Worm (Caenorhabditis elegans) whole organism, L4 larva: ENCODE data around the gene F14D2.19.

Experiments used
- D1046.2 ChIP-seq: fragments of 200-800 bp; sonication (Bioruptor generic); IDR thresholded peaks from 2 replicates; pipeline ENCODE4 v1.3.6; 2022; ENCODE audit warnings: missing genetic modification characterization, missing compliant biosample characterization
- F26F4.8 ChIP-seq: fragments of 200-800 bp; sonication (Bioruptor generic); conservative IDR thresholded peaks from 2 replicates; pipeline ENCODE4 v1.3.6; 2022; ENCODE audit warnings: missing genetic modification characterization, missing compliant biosample characterization
- T20F7.1 ChIP-seq: fragments of 200-800 bp; sonication (Bioruptor generic); optimal IDR thresholded peaks from 2 replicates; lab custom pipeline; 2018; ENCODE audit warnings: mild to moderate bottlenecking, missing genetic modification characterization, missing compliant biosample characterization
- ZK546.5 ChIP-seq, 2 experiments: sonication (generic microtip); optimal IDR thresholded peaks; 2 replicates each; lab custom pipeline; 2017; ENCODE audit warnings: missing biosample characterization in 2 of 2, missing genetic modification characterization in 2 of 2
- aha-1 ChIP-seq: fragments of 150-350 bp; peaks from one replicate; lab custom pipeline; 2014; ENCODE audit warnings: missing biosample characterization, missing genetic modification characterization
- ceh-20 ChIP-seq: fragments of 200-800 bp; sonication (Bioruptor generic); IDR thresholded peaks from 2 replicates; pipeline ENCODE4 v1.3.6; 2022; ENCODE audit warnings: missing genetic modification reagents, missing genetic modification characterization, missing compliant biosample characterization
- ceh-28 ChIP-seq: fragments of 150-350 bp; optimal IDR thresholded peaks from 2 replicates; lab custom pipeline; 2014; ENCODE audit warnings: missing biosample characterization, missing genetic modification reagents, missing genetic modification characterization
- ceh-44 ChIP-seq: fragments of 200-800 bp; sonication (Bioruptor generic); IDR thresholded peaks from 2 replicates; pipeline ENCODE4 v1.3.6; 2022; ENCODE audit warnings: missing genetic modification reagents, missing genetic modification characterization, missing compliant biosample characterization
- ctbp-1 ChIP-seq: fragments of 200-800 bp; sonication (Bioruptor generic); IDR thresholded peaks from 2 replicates; pipeline ENCODE4 v1.3.6; 2022; ENCODE audit warnings: missing genetic modification reagents, missing genetic modification characterization, missing compliant biosample characterization
- daf-8 ChIP-seq: fragments of 200-800 bp; sonication (Bioruptor generic); IDR thresholded peaks from 2 replicates; pipeline ENCODE4 v1.3.6; 2022; ENCODE audit warnings: missing genetic modification characterization, missing compliant biosample characterization
- dmd-8 ChIP-seq: fragments of 200-800 bp; sonication (Bioruptor generic); IDR thresholded peaks from 2 replicates; pipeline ENCODE4 v1.3.6; 2022; ENCODE audit warnings: missing genetic modification characterization, missing compliant biosample characterization
- dmd-9 ChIP-seq: fragments of 200-800 bp; sonication (Bioruptor generic); IDR thresholded peaks from 2 replicates; pipeline ENCODE4 v1.3.6; 2022; ENCODE audit warnings: missing genetic modification reagents, missing genetic modification characterization, missing compliant biosample characterization
- fkh-10 ChIP-seq: fragments of 150-350 bp; optimal IDR thresholded peaks from 2 replicates; lab custom pipeline; 2014; ENCODE audit warnings: missing biosample characterization, missing genetic modification reagents, missing genetic modification characterization
- hif-1 ChIP-seq, 2 experiments: sonication (generic microtip); optimal IDR thresholded peaks; 2 replicates each; lab custom pipeline; 2016 to 2017; ENCODE audit warnings: missing compliant biosample characterization in 2 of 2, missing genetic modification characterization in 2 of 2, missing genetic modification reagents in 2 of 2, missing genotype in 2 of 2, mild to moderate bottlenecking in 1 of 2
- hmg-1.1 ChIP-seq: fragments of 200-800 bp; sonication (Bioruptor generic); IDR thresholded peaks from 2 replicates; pipeline ENCODE4 v1.3.6; 2022; ENCODE audit warnings: missing genetic modification reagents, missing genetic modification characterization, missing compliant biosample characterization
- lin-13 ChIP-seq: fragments of 150-350 bp; optimal IDR thresholded peaks from 2 replicates; lab custom pipeline; 2014; ENCODE audit warnings: missing biosample characterization, missing genetic modification reagents, missing genetic modification characterization
- lin-29 ChIP-seq: fragments of 200-800 bp; sonication (Bioruptor generic); IDR thresholded peaks from 2 replicates; pipeline ENCODE4 v1.3.6; 2022; ENCODE audit warnings: missing genetic modification reagents, missing genetic modification characterization, missing compliant biosample characterization
- lin-38 ChIP-seq: fragments of 200-800 bp; sonication (Bioruptor generic); IDR thresholded peaks from 2 replicates; pipeline ENCODE4 v1.3.6; 2022; ENCODE audit warnings: missing genetic modification reagents, missing genetic modification characterization, missing compliant biosample characterization
- mxl-2 ChIP-seq: fragments of 200-800 bp; sonication (Bioruptor generic); conservative IDR thresholded peaks from 2 replicates; pipeline ENCODE4 v1.3.6; 2022; ENCODE audit warnings: missing genetic modification reagents, missing genetic modification characterization, missing compliant biosample characterization
- nhr-77 ChIP-seq: fragments of 150-350 bp; optimal IDR thresholded peaks from 2 replicates; lab custom pipeline; 2014; ENCODE audit warnings: missing biosample characterization, missing genetic modification characterization
- rbr-2 ChIP-seq: sonication (generic microtip); optimal IDR thresholded peaks from 2 replicates; lab custom pipeline; 2016; ENCODE audit warnings: missing genotype, missing genetic modification characterization, missing compliant biosample characterization
- set-16 ChIP-seq: fragments of 200-800 bp; sonication (Bioruptor generic); IDR thresholded peaks from 2 replicates; pipeline ENCODE4 v1.3.6; 2022; ENCODE audit warnings: missing genetic modification reagents, missing genetic modification characterization, missing compliant biosample characterization
- unc-62 ChIP-seq, 3 experiments: fragments of 150-350 bp in 1 of 3; sonication (generic microtip); optimal IDR thresholded peaks in 2 of 3; peaks in 1 of 3; 1 replicate in 1 of 3; 2 replicates in 2 of 3; lab custom pipeline; 2014 to 2017; ENCODE audit warnings: missing biosample characterization in 3 of 3, missing genetic modification characterization in 3 of 3, missing genetic modification reagents in 3 of 3, missing genotype in 1 of 3
- zip-2 ChIP-seq: fragments of 150-350 bp; optimal IDR thresholded peaks from 2 replicates; lab custom pipeline; 2014; ENCODE audit warnings: missing biosample characterization, missing genetic modification characterization
- ztf-11 ChIP-seq: fragments of 150-350 bp; optimal IDR thresholded peaks from 2 replicates; lab custom pipeline; 2014; ENCODE audit warnings: missing biosample characterization, missing genetic modification characterization

The F14D2.19 gene

DNA sequence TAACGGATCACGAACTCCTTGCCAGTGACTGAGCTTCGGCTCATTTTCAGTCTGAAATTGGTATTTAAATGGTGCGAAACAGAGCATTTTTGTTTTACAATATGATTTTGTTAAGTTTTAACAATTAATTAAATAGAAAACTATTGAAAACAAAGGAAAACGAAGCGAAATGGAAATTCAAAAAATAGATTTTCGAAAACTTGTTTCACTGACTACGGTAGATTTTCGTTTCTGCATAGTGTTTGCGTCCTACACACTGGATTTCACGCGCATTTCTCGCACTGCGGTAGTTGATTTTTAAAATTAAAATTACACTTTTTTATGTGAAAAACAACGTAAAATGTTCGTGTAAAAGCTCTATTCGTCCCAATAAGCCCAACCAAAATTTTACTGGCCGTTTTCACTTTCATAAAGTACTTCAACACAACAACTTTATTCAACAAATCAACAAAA is 9.4 kb upstream of the F14D2.19 start, which contains the start of gene bath-30:
Gene bath-30, minus strand, starts transcription at position 51 of the 453 bp plus-strand sequence.
- 0 out of 2 replicates have a peak, but pooled peaks have one; percentile 12 for TF ChIP-seq lin-38
- no peak for TF ChIP-seq T20F7.1

DNA sequence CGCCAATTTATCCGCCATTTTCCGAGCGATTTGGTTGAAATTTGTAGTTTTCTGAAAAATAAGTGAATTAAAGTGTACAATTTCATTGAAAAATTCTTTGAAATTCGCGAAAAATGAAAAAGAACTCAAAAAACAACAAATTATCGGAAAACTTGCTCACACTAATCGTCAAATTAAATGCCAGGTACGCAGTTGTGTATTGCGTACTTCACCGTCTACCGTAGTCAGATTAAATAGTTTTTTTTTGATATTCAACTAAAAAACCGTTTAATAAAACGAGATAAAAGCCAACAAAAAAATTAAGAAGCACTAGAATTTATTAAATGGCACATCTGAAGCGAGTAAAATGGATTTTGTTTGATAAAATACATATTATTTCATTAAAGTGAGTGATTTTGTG is 8.0 kb upstream of the F14D2.19 start, which contains the start of gene bath-28:
Gene bath-28, minus strand, starts transcription at position 51 of the 400 bp plus-strand sequence.
- TF ChIP-seq mxl-2: no peak

DNA sequence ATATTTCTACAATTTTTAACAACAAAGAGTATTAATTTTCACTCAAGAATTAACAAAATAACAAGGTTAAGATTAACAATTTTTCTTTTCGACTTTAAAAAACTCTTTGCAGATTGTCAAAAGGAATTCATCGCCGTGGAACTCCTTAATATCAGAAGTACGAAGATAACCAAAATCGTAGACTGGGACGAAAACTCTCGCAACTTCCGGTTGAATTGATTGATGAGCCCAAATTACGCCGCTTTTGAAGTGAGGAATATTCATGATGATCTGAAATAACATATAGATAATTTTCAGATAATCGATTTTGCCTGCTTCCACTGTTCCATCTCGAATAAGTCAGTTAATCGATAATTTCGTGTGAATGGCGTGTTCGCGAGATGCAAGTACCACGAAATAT is 6.8 kb upstream of the F14D2.19 start, which contains the start of gene F14D2.15:
Gene F14D2.15, minus strand, starts transcription at position 101 of the 400 bp plus-strand sequence.
- TF ChIP-seq hif-1 (tag; optimal IDR thresholded peaks at IDR 0.05; lab: Kevin White, UChicago) (no peak), ceh-28 (tag; lab: Kevin White, UChicago) (peak; percentile 49)

DNA sequence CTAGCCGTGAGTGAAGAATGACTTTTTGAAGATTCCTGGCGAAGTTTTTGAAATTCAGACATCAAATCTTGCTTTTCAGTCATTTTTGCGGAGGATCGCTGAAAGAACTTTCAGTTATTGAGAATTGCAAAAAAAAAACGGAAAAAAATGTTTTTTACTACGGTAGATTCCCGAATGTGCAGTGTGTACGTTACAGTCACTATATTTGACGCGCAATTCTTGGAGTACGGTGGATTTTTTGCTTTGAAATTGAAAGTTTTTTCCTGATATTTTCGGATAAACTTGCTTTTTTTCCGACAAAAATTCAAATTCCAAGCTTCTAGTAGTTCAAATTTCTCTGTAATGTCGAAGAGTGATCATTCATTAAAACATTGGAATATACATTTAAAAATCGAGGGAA is 5.0 kb upstream of the F14D2.19 start, which contains the start of gene F14D2.11:
Gene F14D2.11, minus strand, starts transcription at position 101 of the 400 bp plus-strand sequence.
- TF ChIP-seq ZK546.5 (tag; optimal IDR thresholded peaks at IDR 0.05; lab: Kevin White, UChicago): no peak
- no peak for TF ChIP-seq zip-2 (tag; lab: Kevin White, UChicago)
- no peak for TF ChIP-seq hif-1 (tag; optimal IDR thresholded peaks at IDR 0.05; lab: Kevin White, UChicago)
- TF ChIP-seq hmg-1.1 (GFP tag; lab: Robert Waterston, UW): no peak
- TF ChIP-seq nhr-77 (tag; lab: Kevin White, UChicago): no peak

DNA sequence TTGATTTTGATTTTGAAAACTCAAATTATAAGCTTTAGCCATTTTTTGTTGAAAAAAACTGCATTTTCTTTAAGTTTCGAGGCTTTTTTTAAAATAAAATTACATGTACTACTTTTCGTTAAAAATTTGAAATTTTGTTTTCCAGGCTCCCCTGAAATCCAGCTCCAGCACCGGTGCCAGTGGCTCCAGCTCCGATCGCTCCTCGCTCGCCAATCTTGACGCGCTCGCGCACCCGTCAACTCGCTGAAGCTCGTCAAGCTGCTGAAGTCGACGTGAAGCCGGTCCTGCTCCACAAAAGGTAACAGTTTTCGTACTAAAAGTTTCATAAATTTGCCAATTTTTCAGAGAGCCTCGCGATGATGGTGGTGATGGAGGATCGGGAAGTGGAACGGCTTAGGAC is 3.9 kb upstream of the F14D2.19 start:
- TF ChIP-seq set-16 (GFP tag; lab: Robert Waterston, UW): peak; percentile 87
- TF ChIP-seq lin-38: no peak

DNA sequence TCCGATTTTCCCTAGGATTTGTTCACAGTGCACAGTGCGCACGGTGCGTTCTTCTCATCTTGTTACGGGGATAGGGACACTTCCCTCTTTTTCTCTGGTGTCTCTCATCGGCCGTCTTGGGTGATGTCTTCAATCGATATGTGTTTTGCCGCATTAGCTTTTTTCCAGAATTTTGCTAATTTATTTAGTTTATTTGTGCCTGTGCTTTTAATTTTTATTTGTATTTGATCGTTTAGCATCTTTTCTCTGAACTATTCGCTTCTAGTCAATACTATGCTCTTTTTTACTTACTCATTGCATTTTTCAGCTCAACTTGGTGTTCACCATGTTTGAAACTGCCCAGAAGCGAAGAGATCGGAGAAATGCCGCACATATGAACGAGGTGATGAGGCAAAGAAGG is 3.3 kb upstream of the F14D2.19 start, which contains the start of gene F14D2.5:
Gene F14D2.5, plus strand, starts transcription at position 301 of the 400 bp plus-strand sequence.
- TF ChIP-seq ctbp-1 (GFP tag; lab: Robert Waterston, UW) (no peak), fkh-10 (no peak), rbr-2 (tag; lab: Kevin White, UChicago) (no peak), ceh-20 (GFP tag; lab: Robert Waterston, UW) (no peak), dmd-9 (no peak), dmd-8 (no peak), ZK546.5 (tag; optimal IDR thresholded peaks at IDR 0.05; lab: Kevin White, UChicago) (no peak), lin-13 (GFP tag; lab: Kevin White, UChicago) (no peak)

DNA sequence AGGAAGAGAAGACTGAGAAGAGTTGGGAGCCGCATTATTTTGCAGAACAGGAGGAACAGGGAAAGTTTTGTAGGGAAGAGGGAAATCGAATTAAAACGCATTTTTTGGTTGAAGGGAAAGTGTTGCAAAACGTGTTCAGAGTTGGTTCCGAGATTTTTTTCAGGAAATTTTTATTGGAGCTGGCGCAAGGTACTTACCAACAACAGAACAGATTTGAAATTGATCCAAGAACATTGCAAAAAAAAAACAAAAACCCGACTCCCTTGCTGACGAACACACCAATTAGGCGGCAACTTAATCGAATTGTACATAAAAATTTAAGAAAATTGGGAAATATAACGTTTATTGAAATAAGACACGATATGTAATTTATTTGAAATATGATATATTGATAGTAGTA is 1.6 kb upstream of the F14D2.19 start, which contains the start of gene F14D2.7:
Gene F14D2.7, minus strand, starts transcription at position 101 of the 400 bp plus-strand sequence.
- TF ChIP-seq ceh-44 (GFP tag; lab: Robert Waterston, UW) (no peak), ztf-11 (tag; lab: Kevin White, UChicago) (no peak), aha-1 (tag; lab: Kevin White, UChicago) (peak; percentile 79), unc-62 (GFP tag; optimal IDR thresholded peaks at IDR 0.05 in 1 of 2; lab: Kevin White, UChicago) (peak in 1 of 2 experiments; percentile 31), unc-62 (tag; optimal IDR thresholded peaks at IDR 0.05; lab: Kevin White, UChicago) (no peak), daf-8 (GFP tag; lab: Robert Waterston, UW) (no peak), lin-29 (GFP tag; lab: Robert Waterston, UW) (no peak)

DNA sequence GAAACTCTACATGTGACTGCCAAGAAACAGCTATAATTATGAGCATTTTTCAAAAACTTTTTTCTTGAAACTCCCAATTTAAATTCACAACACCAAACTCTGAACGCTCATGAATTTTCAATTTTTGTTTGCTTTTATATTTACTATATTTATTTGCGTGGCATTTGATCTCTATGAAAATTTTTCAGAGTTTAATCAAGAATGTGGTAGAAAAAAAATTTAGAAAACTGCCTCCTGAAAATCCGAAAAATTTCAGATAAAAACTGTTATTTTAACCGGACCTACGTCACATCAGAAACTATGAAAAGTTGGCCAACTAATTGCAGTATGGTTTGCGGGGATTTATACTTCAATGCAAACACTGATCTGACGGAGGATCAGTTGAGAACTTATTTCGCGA is 4.9 kb downstream of the F14D2.19 start, which contains the start of gene irld-27:
Gene irld-27, plus strand, starts transcription at position 301 of the 400 bp plus-strand sequence.
- TF ChIP-seq aha-1 (tag; lab: Kevin White, UChicago) (no peak), F26F4.8 (GFP tag; lab: Robert Waterston, UW) (no peak), zip-2 (tag; lab: Kevin White, UChicago) (no peak), D1046.2 (GFP tag; lab: Robert Waterston, UW) (no peak)
